Fruit fly (Drosophila melanogaster) Kc167 (cell line): ENCODE measurements around the gene snRNP-U1-C.

Experiments used
- Myc ChIP-seq: fragments of >200 bp; optimal IDR thresholded peaks from 2 replicates; lab custom pipeline; 2017; ENCODE audit warnings: missing external identifiers
- Sin3A ChIP-seq: fragments of >200 bp; optimal IDR thresholded peaks from 2 replicates; lab custom pipeline; 2018; ENCODE audit warnings: missing external identifiers
- h ChIP-seq: fragments of >200 bp; optimal IDR thresholded peaks from 3 replicates; lab custom pipeline; 2018; ENCODE audit warnings: missing external identifiers
- insv ChIP-seq: fragments of >200 bp; optimal IDR thresholded peaks from 3 replicates; lab custom pipeline; 2018; ENCODE audit warnings: missing external identifiers
- psq ChIP-seq: fragments of >200 bp; optimal IDR thresholded peaks from 2 replicates; lab custom pipeline; 2017; ENCODE audit warnings: missing external identifiers
- ttk ChIP-seq: sonication (Bioruptor generic); optimal IDR thresholded peaks from 2 replicates; lab custom pipeline; 2017; ENCODE audit warnings: missing external identifiers

snRNP-U1-C gene

DNA sequence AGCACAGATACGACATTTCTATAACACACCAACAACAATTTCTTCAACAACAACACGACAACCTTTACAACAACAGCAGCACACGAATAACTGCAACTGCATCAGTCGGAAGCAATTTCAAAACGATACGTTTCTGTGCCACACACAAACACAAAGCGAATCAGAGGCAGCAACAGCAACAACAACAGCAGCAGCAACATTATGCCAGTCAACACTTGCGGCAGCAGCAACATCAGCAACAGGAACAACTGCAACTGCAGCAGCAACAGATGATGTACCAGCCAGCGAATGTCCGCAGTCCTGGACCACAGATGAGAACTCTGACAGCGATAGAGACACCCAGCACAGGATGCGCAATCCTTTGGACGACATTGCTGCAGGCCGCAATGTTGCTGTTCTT lies 36.1 kb downstream of the snRNP-U1-C start:
- no peak for TF ChIP-seq Myc (lab: Kevin White, UChicago)
- no peak for TF ChIP-seq ttk (lab: Kevin White, UChicago)
- no peak for TF ChIP-seq psq (lab: Kevin White, UChicago)
- no peak for TF ChIP-seq Sin3A (lab: Kevin White, UChicago)
- no peak for TF ChIP-seq insv (lab: Kevin White, UChicago)
- TF ChIP-seq h (lab: Kevin White, UChicago) = no peak
